Worm (Caenorhabditis elegans) whole organism, mixed stage, embryonic: ENCODE results near the gene him-3.

Experiments used
- M03D4.4 ChIP-seq: sonication (generic microtip); optimal IDR thresholded peaks from 2 replicates; lab custom pipeline; 2017; ENCODE audit warnings: mild to moderate bottlenecking, missing genetic modification characterization, missing compliant biosample characterization
- bed-3 ChIP-seq: fragments of 200-800 bp; sonication (Bioruptor generic); optimal IDR thresholded peaks from 3 replicates; lab custom pipeline; 2018; ENCODE audit warnings: mild to moderate bottlenecking, missing genetic modification characterization, moderate library complexity, missing compliant biosample characterization
- blmp-1 ChIP-seq: fragments of 150-350 bp; optimal IDR thresholded peaks from 2 replicates; lab custom pipeline; 2014; ENCODE audit warnings: missing biosample characterization, missing genetic modification characterization
- ceh-39 ChIP-seq: fragments of 150-350 bp; optimal IDR thresholded peaks from 2 replicates; lab custom pipeline; 2014; ENCODE audit warnings: missing biosample characterization, missing genetic modification characterization
- ceh-43 ChIP-seq: fragments of 200-800 bp; sonication (Bioruptor generic); optimal IDR thresholded peaks from 2 replicates; lab custom pipeline; 2018; ENCODE audit warnings: mild to moderate bottlenecking, missing genetic modification characterization, moderate library complexity, missing compliant biosample characterization
- ceh-83 ChIP-seq: fragments of 200-800 bp; sonication (Bioruptor generic); optimal IDR thresholded peaks from 2 replicates; lab custom pipeline; 2018; ENCODE audit warnings: mild to moderate bottlenecking, missing genetic modification characterization, missing compliant biosample characterization
- ces-1 ChIP-seq: fragments of 150-350 bp; optimal IDR thresholded peaks from 2 replicates; lab custom pipeline; 2014; ENCODE audit warnings: missing biosample characterization, missing genetic modification reagents, missing genetic modification characterization
- cnd-1 ChIP-seq: fragments of 200-800 bp; sonication (Bioruptor generic); optimal IDR thresholded peaks from 2 replicates; lab custom pipeline; 2018; ENCODE audit warnings: mild to moderate bottlenecking, missing genetic modification characterization, missing compliant biosample characterization
- drap-1 ChIP-seq: fragments of 200-800 bp; sonication (Bioruptor generic); optimal IDR thresholded peaks from 3 replicates; lab custom pipeline; 2018; ENCODE audit warnings: mild to moderate bottlenecking, missing genetic modification characterization, missing compliant biosample characterization
- elt-1 ChIP-seq: sonication (generic microtip); optimal IDR thresholded peaks from 2 replicates; lab custom pipeline; 2017; ENCODE audit warnings: missing genetic modification characterization, mild to moderate bottlenecking, missing compliant biosample characterization, antibody characterized with exemption, moderate library complexity, borderline replicate concordance; ENCODE audit not compliant: insufficient read depth
- elt-3 ChIP-seq: fragments of 150-350 bp; optimal IDR thresholded peaks from 2 replicates; lab custom pipeline; 2014; ENCODE audit warnings: missing biosample characterization, missing genetic modification characterization
- flh-1 ChIP-seq: fragments of 200-800 bp; sonication (Bioruptor generic); optimal IDR thresholded peaks from 2 replicates; lab custom pipeline; 2018; ENCODE audit warnings: mild to moderate bottlenecking, missing genetic modification characterization, moderate library complexity, missing compliant biosample characterization
- ham-2 ChIP-seq: fragments of 200-800 bp; sonication (Bioruptor generic); optimal IDR thresholded peaks from 2 replicates; lab custom pipeline; 2018; ENCODE audit warnings: mild to moderate bottlenecking, missing genetic modification characterization, missing compliant biosample characterization
- hlh-1 ChIP-seq: fragments of 150-350 bp; optimal IDR thresholded peaks from 2 replicates; lab custom pipeline; 2014; ENCODE audit warnings: missing biosample characterization, missing genetic modification reagents, missing genetic modification characterization
- lin-32 ChIP-seq: fragments of 200-800 bp; sonication (Bioruptor generic); optimal IDR thresholded peaks from 2 replicates; lab custom pipeline; 2018; ENCODE audit warnings: mild to moderate bottlenecking, missing genetic modification characterization, missing compliant biosample characterization
- lsy-2 ChIP-seq: fragments of 150-350 bp; optimal IDR thresholded peaks from 2 replicates; lab custom pipeline; 2014; ENCODE audit warnings: missing biosample characterization, missing genetic modification characterization
- mep-1 ChIP-seq: fragments of 150-350 bp; optimal IDR thresholded peaks from 2 replicates; lab custom pipeline; 2017; ENCODE audit warnings: missing biosample characterization, missing genetic modification reagents, missing genetic modification characterization, inconsistent platforms
- mls-2 ChIP-seq: sonication (generic microtip); optimal IDR thresholded peaks from 2 replicates; lab custom pipeline; 2016; ENCODE audit warnings: mild to moderate bottlenecking, missing genetic modification characterization, moderate library complexity, missing compliant biosample characterization
- nhr-12 ChIP-seq: fragments of 150-350 bp; optimal IDR thresholded peaks from 2 replicates; lab custom pipeline; 2014; ENCODE audit warnings: missing biosample characterization, missing genetic modification characterization
- nhr-237 ChIP-seq: fragments of 150-350 bp; optimal IDR thresholded peaks from 2 replicates; lab custom pipeline; 2014; ENCODE audit warnings: missing biosample characterization, missing genetic modification characterization
- nhr-28 ChIP-seq: fragments of 150-350 bp; optimal IDR thresholded peaks from 2 replicates; lab custom pipeline; 2014; ENCODE audit warnings: missing biosample characterization, missing genetic modification characterization
- pha-4 ChIP-seq: fragments of 150-350 bp; optimal IDR thresholded peaks from 2 replicates; lab custom pipeline; 2018; ENCODE audit warnings: missing biosample characterization, missing genetic modification reagents, missing genetic modification characterization
- sem-2 ChIP-seq: fragments of 200-800 bp; sonication (Bioruptor generic); optimal IDR thresholded peaks from 2 replicates; lab custom pipeline; 2018; ENCODE audit warnings: mild to moderate bottlenecking, missing genetic modification characterization, missing compliant biosample characterization
- snpc-4 ChIP-seq: fragments of 150-350 bp; optimal IDR thresholded peaks from 2 replicates; lab custom pipeline; 2014; ENCODE audit warnings: missing biosample characterization, missing genetic modification characterization
- sptf-1 ChIP-seq: sonication (generic microtip); optimal IDR thresholded peaks from 2 replicates; lab custom pipeline; 2017; ENCODE audit warnings: mild to moderate bottlenecking, missing genetic modification characterization, moderate library complexity, missing compliant biosample characterization
- tbx-8 ChIP-seq: fragments of 200-800 bp; sonication (Bioruptor generic); optimal IDR thresholded peaks from 2 replicates; lab custom pipeline; 2018; ENCODE audit warnings: mild to moderate bottlenecking, missing genetic modification characterization, moderate library complexity, missing compliant biosample characterization
- unc-120 ChIP-seq: sonication (generic microtip); optimal IDR thresholded peaks from 2 replicates; lab custom pipeline; 2017; ENCODE audit warnings: missing genetic modification characterization, missing compliant biosample characterization; ENCODE audit not compliant: poor library complexity, severe bottlenecking
- unc-39 ChIP-seq: fragments of 150-350 bp; optimal IDR thresholded peaks from 2 replicates; lab custom pipeline; 2014; ENCODE audit warnings: missing biosample characterization, missing genetic modification characterization
- unc-62 ChIP-seq: fragments of 150-350 bp; optimal IDR thresholded peaks from 2 replicates; lab custom pipeline; 2014; ENCODE audit warnings: missing biosample characterization, missing genetic modification reagents, missing genetic modification characterization
- zip-8 ChIP-seq: fragments of 150-350 bp; optimal IDR thresholded peaks from 2 replicates; lab custom pipeline; 2014; ENCODE audit warnings: missing biosample characterization, missing genetic modification characterization
- ztf-11 ChIP-seq: fragments of 150-350 bp; optimal IDR thresholded peaks from 2 replicates; lab custom pipeline; 2014; ENCODE audit warnings: missing biosample characterization, missing genetic modification characterization

him-3 gene

ce11 chrIV:6977089-6977558 lies at the start of gene him-3, which contains the start of gene pgl-1:
Gene him-3 (plus strand): TSS chrIV:6977508.
Gene pgl-1 (minus strand): TSS chrIV:6977318.
- no peak for TF ChIP-seq unc-39 (tag; lab: Kevin White, UChicago)
- TF ChIP-seq sem-2 (GFP tag; lab: Kevin White, UChicago): no peak
- no peak for TF ChIP-seq flh-1 (GFP tag; lab: Kevin White, UChicago)
- TF ChIP-seq lsy-2 (tag; lab: Kevin White, UChicago): no peak
- no peak for TF ChIP-seq pha-4
- no peak for TF ChIP-seq hlh-1 (tag; lab: Kevin White, UChicago)
- no peak for TF ChIP-seq tbx-8
- no peak for TF ChIP-seq cnd-1 (tag; lab: Kevin White, UChicago)
- no peak for TF ChIP-seq mls-2 (tag; lab: Kevin White, UChicago)
- TF ChIP-seq nhr-28 (tag; lab: Kevin White, UChicago): no peak
- TF ChIP-seq lin-32: no peak
- no peak for TF ChIP-seq unc-120 (tag; lab: Kevin White, UChicago)
- TF ChIP-seq ham-2 (GFP tag; lab: Kevin White, UChicago): no peak
- TF ChIP-seq nhr-12: no peak
- TF ChIP-seq ceh-43 (GFP tag; lab: Kevin White, UChicago): no peak
- TF ChIP-seq mep-1 (tag; lab: Kevin White, UChicago): no peak
- no peak for TF ChIP-seq blmp-1

ce11 chrIV:6928417-6928816 lies 48.9 kb upstream of the him-3 start, which contains the start of gene cest-6:
Gene cest-6 (minus strand): TSS chrIV:6928517.
- TF ChIP-seq elt-1 (tag; lab: Kevin White, UChicago) (no peak), ztf-11 (no peak), nhr-12 (no peak), snpc-4 (tag; lab: Kevin White, UChicago) (no peak), mep-1 (tag; lab: Kevin White, UChicago) (no peak), drap-1 (GFP tag; lab: Kevin White, UChicago) (no peak), flh-1 (GFP tag; lab: Kevin White, UChicago) (no peak), nhr-237 (tag; lab: Kevin White, UChicago) (no peak), ceh-83 (no peak), cnd-1 (tag; lab: Kevin White, UChicago) (no peak), sptf-1 (tag; lab: Kevin White, UChicago) (no peak), blmp-1 (no peak), ceh-39 (tag; lab: Kevin White, UChicago) (no peak), ces-1 (GFP tag; lab: Kevin White, UChicago) (no peak), ham-2 (GFP tag; lab: Kevin White, UChicago) (no peak), pha-4 (no peak), unc-120 (tag; lab: Kevin White, UChicago) (no peak), unc-39 (tag; lab: Kevin White, UChicago) (no peak)

ce11 chrIV:6937548-6937947 lies 39.8 kb upstream of the him-3 start, which contains the start of gene npr-12:
Gene npr-12 (minus strand): TSS chrIV:6937648.
- TF ChIP-seq pha-4 (no peak), nhr-237 (tag; lab: Kevin White, UChicago) (no peak), mep-1 (tag; lab: Kevin White, UChicago) (no peak), drap-1 (GFP tag; lab: Kevin White, UChicago) (no peak), M03D4.4 (tag; lab: Kevin White, UChicago) (no peak), blmp-1 (no peak), snpc-4 (tag; lab: Kevin White, UChicago) (no peak), cnd-1 (tag; lab: Kevin White, UChicago) (no peak), unc-39 (tag; lab: Kevin White, UChicago) (no peak), ztf-11 (no peak), zip-8 (tag; lab: Kevin White, UChicago) (no peak), flh-1 (GFP tag; lab: Kevin White, UChicago) (no peak)
- TF ChIP-seq, all 35 proteins: peak for 0

ce11 chrIV:6941101-6941500 lies 36.2 kb upstream of the him-3 start:
- TF ChIP-seq elt-3 (tag; lab: Kevin White, UChicago): no peak
- TF ChIP-seq unc-39 (tag; lab: Kevin White, UChicago): no peak
- TF ChIP-seq ceh-43 (GFP tag; lab: Kevin White, UChicago): no peak
- TF ChIP-seq zip-8 (tag; lab: Kevin White, UChicago): no peak
- TF ChIP-seq lin-32: no peak
- TF ChIP-seq sptf-1 (tag; lab: Kevin White, UChicago): no peak
- no peak for TF ChIP-seq unc-62 (GFP tag; lab: Kevin White, UChicago)
- no peak for TF ChIP-seq hlh-1 (tag; lab: Kevin White, UChicago)
- TF ChIP-seq elt-1 (tag; lab: Kevin White, UChicago): no peak
- no peak for TF ChIP-seq bed-3
- no peak for TF ChIP-seq tbx-8
- TF ChIP-seq ceh-39 (tag; lab: Kevin White, UChicago): no peak
